Worm (Caenorhabditis elegans): ENCODE results near the gene nhr-242.

ce11 chrIV:2549542-2549941, 31.8 kb downstream of the nhr-242 start:
- TF ChIP-seq klf-2 (GFP tag; conservative IDR thresholded peaks at IDR 0.05) = no peak
- TF ChIP-seq flt-1 (GFP tag; IDR thresholded peaks at IDR 0.05) = no peak
- TF ChIP-seq med-1 (GFP tag; optimal IDR thresholded peaks at IDR 0.05; ENCODE audit: insufficient read depth) = no peak
- TF ChIP-seq cog-1 (tag; optimal IDR thresholded peaks at IDR 0.05) = no peak
